Worm (Caenorhabditis elegans) whole organism, midembryonic: ENCODE data around the gene K01D12.5.

Experiments used
- cog-1 ChIP-seq: sonication (generic microtip); optimal IDR thresholded peaks from 2 replicates; lab custom pipeline; 2016; ENCODE audit warnings: missing genetic modification characterization, missing compliant biosample characterization
- klf-2 ChIP-seq: fragments of 200-800 bp; sonication (Bioruptor generic); conservative IDR thresholded peaks from 2 replicates; pipeline ENCODE4 v1.3.6; 2022; ENCODE audit warnings: missing genetic modification reagents, missing genetic modification characterization, missing compliant biosample characterization
- tab-1 ChIP-seq: fragments of 200-800 bp; sonication (Bioruptor generic); IDR thresholded peaks from 2 replicates; pipeline ENCODE4 v1.3.6; 2022; ENCODE audit warnings: missing genetic modification characterization, missing compliant biosample characterization
- ztf-23 ChIP-seq: fragments of 200-800 bp; sonication (Bioruptor generic); IDR thresholded peaks from 2 replicates; pipeline ENCODE4 v1.3.6; 2022; ENCODE audit warnings: missing genetic modification reagents, missing genetic modification characterization, missing compliant biosample characterization

DNA sequence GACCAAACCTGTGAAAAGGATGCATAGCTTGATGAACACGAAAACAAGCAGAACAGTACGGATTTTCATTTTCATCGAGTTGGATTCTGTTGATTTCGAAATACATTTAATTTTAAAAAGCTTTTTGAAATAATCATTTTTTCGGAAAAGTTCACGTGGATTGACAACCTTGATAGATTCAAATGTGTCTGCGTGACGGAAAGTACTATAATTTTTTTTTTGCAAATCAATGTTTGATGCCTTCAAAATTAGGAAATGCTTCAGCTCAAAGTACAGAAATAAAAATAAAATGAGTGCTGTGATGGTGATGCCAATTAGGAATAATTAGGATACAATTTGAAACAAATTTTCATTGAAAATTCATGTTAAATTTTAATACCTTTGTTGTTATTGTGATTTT, 23.2 kb downstream of the K01D12.5 start, which contains the start of gene C54D10.4:
- TF ChIP-seq cog-1 (tag; lab: Kevin White, UChicago) (no peak), tab-1 (GFP tag; lab: Robert Waterston, UW) (no peak), klf-2 (no peak), ztf-23 (no peak)
